Fruit fly (Drosophila melanogaster) S2 (cell line): ENCODE measurements around the gene Tmx3.

ENCODE experiments used
- CG8478 ChIP-seq: fragments of >200 bp; optimal IDR thresholded peaks from 2 replicates; lab custom pipeline; 2018
- CTCF ChIP-seq, 2 experiments: fragments of >200 bp; optimal IDR thresholded peaks; 2 replicates each; lab custom pipeline; 2018

dm6 chr3L:16225175-16225574, 3.7 kb upstream of the Tmx3 start:
- TF ChIP-seq CG8478 (lab: Kevin White, UChicago) (no peak), CTCF (optimal IDR thresholded peaks at IDR 0.05; lab: Kevin White, UChicago) (no peak)
